Fruit fly (Drosophila melanogaster) whole organism: ENCODE measurements around the gene CG4306.
"Not testable (repeated sequence)": the region's sequence is repeated elsewhere in the genome, so short reads cannot be mapped to it uniquely, and the experiment has no call there.

Source experiments
- CG8478 ChIP-seq: fragments of >200 bp; optimal IDR thresholded peaks from 2 replicates; lab custom pipeline; 2018; ENCODE audit warnings: inconsistent platforms
- EcR ChIP-seq, 2 experiments: fragments of >200 bp; optimal IDR thresholded peaks; 2 replicates each; lab custom pipeline; 2017; ENCODE audit warnings: missing biosample characterization in 2 of 2, missing genetic modification characterization in 2 of 2, missing genetic modification reagents in 2 of 2
- psq ChIP-seq: fragments of >200 bp; optimal IDR thresholded peaks from 2 replicates; lab custom pipeline; 2017
- usp ChIP-seq: fragments of >200 bp; optimal IDR thresholded peaks from 2 replicates; lab custom pipeline; 2017; ENCODE audit warnings: missing biosample characterization, missing genetic modification characterization, mixed read lengths

DNA sequence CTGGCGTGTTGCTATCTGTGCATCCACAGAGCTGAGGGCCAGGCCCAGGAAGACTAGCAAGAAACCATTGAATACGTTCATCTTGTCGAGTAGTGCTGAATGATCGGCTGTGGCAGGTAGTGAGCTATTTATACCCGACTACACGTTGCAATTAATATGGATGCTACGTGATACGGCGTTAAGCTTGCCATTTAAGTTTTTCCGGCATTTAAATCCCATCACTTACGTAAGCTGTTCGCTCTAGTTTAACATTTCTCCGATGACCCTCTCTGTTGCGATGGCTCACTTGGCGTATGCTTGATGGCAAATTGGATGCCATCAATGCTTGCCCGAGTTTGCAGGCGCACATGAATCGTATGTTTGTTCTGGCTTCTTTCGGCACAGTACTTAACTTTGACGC, 6.6 kb upstream of the CG4306 start, which contains the start of gene Met75Cb:
- not testable (repeated sequence) for TF ChIP-seq EcR (GFP tag; optimal IDR thresholded peaks at IDR 0.05; lab: Kevin White, UChicago); usp (GFP tag; lab: Kevin White, UChicago); CG8478 (lab: Kevin White, UChicago); psq (lab: Kevin White, UChicago)
